Fruit fly (Drosophila melanogaster) whole organism, embryonic: Measurements from ENCODE around the gene CG4393.

ENCODE experiments used
- Ada2b ChIP-seq: fragments of 200-800 bp; sonication (Bioruptor generic); IDR thresholded peaks from 2 replicates; pipeline ENCODE4 v1.3.6; 2022; ENCODE audit warnings: missing biosample characterization, missing genetic modification characterization
- BEAF-32 ChIP-seq: fragments of 200-800 bp; sonication (Bioruptor generic); optimal IDR thresholded peaks from 3 replicates; lab custom pipeline; 2017; ENCODE audit warnings: missing biosample characterization, missing genetic modification characterization, mild to moderate bottlenecking, moderate library complexity, missing genetic modification reagents
- CG10654 ChIP-seq: fragments of 200-800 bp; sonication (Bioruptor generic); optimal IDR thresholded peaks from 2 replicates; lab custom pipeline; 2016; ENCODE audit warnings: missing biosample characterization, missing genetic modification characterization
- CG12391 ChIP-seq: fragments of 200-800 bp; sonication (Bioruptor generic); optimal IDR thresholded peaks from 3 replicates; lab custom pipeline; 2018; ENCODE audit warnings: missing biosample characterization, mild to moderate bottlenecking, missing genetic modification characterization, moderate library complexity
- CG13123 ChIP-seq: fragments of 200-800 bp; sonication (Bioruptor generic); optimal IDR thresholded peaks from 2 replicates; lab custom pipeline; 2016; ENCODE audit warnings: missing biosample characterization, missing genetic modification characterization
- CG13287 ChIP-seq: fragments of 200-800 bp; sonication (Bioruptor generic); IDR thresholded peaks from 2 replicates; pipeline ENCODE4 v1.3.6; 2022; ENCODE audit warnings: missing biosample characterization, missing genetic modification characterization; ENCODE audit not compliant: partially characterized antibody
- CG13296 ChIP-seq: fragments of 200-800 bp; sonication (Bioruptor generic); optimal IDR thresholded peaks from 3 replicates; lab custom pipeline; 2018; ENCODE audit warnings: missing biosample characterization, mild to moderate bottlenecking, missing genetic modification characterization
- CG14710 ChIP-seq: fragments of 200-800 bp; sonication (Bioruptor generic); optimal IDR thresholded peaks from 3 replicates; lab custom pipeline; 2019; ENCODE audit warnings: missing biosample characterization, mild to moderate bottlenecking, missing genetic modification characterization, moderate library complexity
- CG1647 ChIP-seq: fragments of 200-800 bp; sonication (Bioruptor generic); optimal IDR thresholded peaks from 3 replicates; lab custom pipeline; 2016; ENCODE audit warnings: missing biosample characterization, missing genetic modification characterization
- CG16813 ChIP-seq: fragments of 200-800 bp; sonication (Bioruptor generic); IDR thresholded peaks from 3 replicates; pipeline ENCODE4 v1.3.6; 2022; ENCODE audit warnings: missing biosample characterization, missing genetic modification characterization; ENCODE audit not compliant: partially characterized antibody
- CG17359 ChIP-seq: fragments of 200-800 bp; sonication (Bioruptor generic); optimal IDR thresholded peaks from 3 replicates; lab custom pipeline; 2018; ENCODE audit warnings: missing biosample characterization, mild to moderate bottlenecking, missing genetic modification characterization, moderate library complexity
- CG1832 ChIP-seq: fragments of 200-800 bp; sonication (Bioruptor generic); optimal IDR thresholded peaks from 2 replicates; lab custom pipeline; 2017; ENCODE audit warnings: missing biosample characterization, mild to moderate bottlenecking, missing genetic modification characterization, inconsistent platforms
- CG2116 ChIP-seq: fragments of 200-800 bp; sonication (Bioruptor generic); optimal IDR thresholded peaks from 3 replicates; lab custom pipeline; 2018; ENCODE audit warnings: missing biosample characterization, mild to moderate bottlenecking, missing genetic modification characterization
- CG2120 ChIP-seq: fragments of 200-800 bp; sonication (Bioruptor generic); optimal IDR thresholded peaks from 3 replicates; lab custom pipeline; 2016; ENCODE audit warnings: missing biosample characterization, missing genetic modification characterization
- CG2712 ChIP-seq: fragments of 200-800 bp; optimal IDR thresholded peaks from 3 replicates; lab custom pipeline; 2019; ENCODE audit warnings: missing biosample characterization, mild to moderate bottlenecking, missing genetic modification characterization, moderate library complexity
- CG34224 ChIP-seq: fragments of 200-800 bp; sonication (Bioruptor generic); IDR thresholded peaks from 3 replicates; pipeline ENCODE4 v1.3.6; 2022; ENCODE audit warnings: missing biosample characterization, missing genetic modification characterization; ENCODE audit not compliant: partially characterized antibody
- CG3838 ChIP-seq: fragments of 200-800 bp; sonication (Bioruptor generic); optimal IDR thresholded peaks from 3 replicates; lab custom pipeline; 2016; ENCODE audit warnings: missing biosample characterization, missing genetic modification characterization
- CG4328 ChIP-seq: fragments of 200-800 bp; sonication (Bioruptor generic); optimal IDR thresholded peaks from 3 replicates; lab custom pipeline; 2017; ENCODE audit warnings: missing biosample characterization, missing genetic modification reagents, missing genetic modification characterization
- CG43689 ChIP-seq: fragments of 200-800 bp; sonication (Bioruptor generic); IDR thresholded peaks from 2 replicates; pipeline ENCODE4 v1.3.6; 2022; ENCODE audit warnings: missing biosample characterization, missing genetic modification characterization
- CG4854 ChIP-seq: fragments of 200-800 bp; sonication (Bioruptor generic); optimal IDR thresholded peaks from 2 replicates; lab custom pipeline; 2016; ENCODE audit warnings: missing biosample characterization, missing genetic modification characterization, inconsistent platforms
- CG5953 ChIP-seq: fragments of 200-800 bp; sonication (Bioruptor generic); IDR thresholded peaks from 2 replicates; pipeline ENCODE4 v1.3.6; 2022; ENCODE audit warnings: missing biosample characterization, missing genetic modification characterization
- CG6654 ChIP-seq: fragments of 200-800 bp; sonication (Bioruptor generic); optimal IDR thresholded peaks from 2 replicates; lab custom pipeline; 2017; ENCODE audit warnings: missing biosample characterization, mild to moderate bottlenecking, missing genetic modification characterization
- CG7271 ChIP-seq: fragments of 200-800 bp; sonication (Bioruptor generic); optimal IDR thresholded peaks from 2 replicates; lab custom pipeline; 2018; ENCODE audit warnings: missing biosample characterization, mild to moderate bottlenecking, missing genetic modification characterization, moderate library complexity
- CG7839 ChIP-seq: fragments of 200-800 bp; sonication (Bioruptor generic); optimal IDR thresholded peaks from 3 replicates; lab custom pipeline; 2018; ENCODE audit warnings: missing biosample characterization, mild to moderate bottlenecking, missing genetic modification characterization, moderate library complexity
- CG7928 ChIP-seq: fragments of 200-800 bp; sonication (Bioruptor generic); optimal IDR thresholded peaks from 2 replicates; lab custom pipeline; 2017; ENCODE audit warnings: missing biosample characterization, mild to moderate bottlenecking, missing genetic modification characterization
- Camta ChIP-seq: fragments of 200-800 bp; sonication (Bioruptor generic); optimal IDR thresholded peaks from 2 replicates; lab custom pipeline; 2016; ENCODE audit warnings: missing biosample characterization, missing genetic modification characterization
- Doc2 ChIP-seq: fragments of 200-800 bp; sonication (Bioruptor generic); IDR thresholded peaks from 2 replicates; pipeline ENCODE4 v1.3.6; 2022; ENCODE audit warnings: missing biosample characterization, missing genetic modification characterization
- E2f1 ChIP-seq: fragments of 200-800 bp; sonication (Bioruptor generic); IDR thresholded peaks from 2 replicates; pipeline ENCODE4 v1.3.6; 2022; ENCODE audit warnings: missing biosample characterization, missing genetic modification characterization
- Ets97D ChIP-seq: fragments of 200-800 bp; sonication (Bioruptor generic); optimal IDR thresholded peaks from 3 replicates; lab custom pipeline; 2016; ENCODE audit warnings: missing biosample characterization, missing genetic modification characterization
- Hey ChIP-seq: fragments of 200-800 bp; sonication (Bioruptor generic); optimal IDR thresholded peaks from 3 replicates; lab custom pipeline; 2018; ENCODE audit warnings: missing biosample characterization, mild to moderate bottlenecking, missing genetic modification characterization
- Hr39 ChIP-seq: fragments of >200 bp; optimal IDR thresholded peaks from 2 replicates; lab custom pipeline; 2017
- Kr ChIP-seq: fragments of 200-800 bp; sonication (Bioruptor generic); optimal IDR thresholded peaks from 2 replicates; lab custom pipeline; 2017; ENCODE audit warnings: missing biosample characterization, mild to moderate bottlenecking, missing genetic modification characterization
- Neu2 ChIP-seq: fragments of 200-800 bp; sonication (Bioruptor generic); optimal IDR thresholded peaks from 3 replicates; lab custom pipeline; 2016; ENCODE audit warnings: missing biosample characterization, missing genetic modification characterization, borderline replicate concordance
- Oaz ChIP-seq: fragments of 200-800 bp; sonication (Bioruptor generic); IDR thresholded peaks from 2 replicates; pipeline ENCODE4 v1.3.6; 2022; ENCODE audit warnings: missing biosample characterization, missing genetic modification characterization
- PHDP ChIP-seq: fragments of 200-800 bp; sonication (Bioruptor generic); optimal IDR thresholded peaks from 3 replicates; lab custom pipeline; 2018; ENCODE audit warnings: missing biosample characterization, mild to moderate bottlenecking, missing genetic modification characterization, moderate library complexity
- Side ChIP-seq: fragments of 200-800 bp; sonication (Bioruptor generic); optimal IDR thresholded peaks from 2 replicates; lab custom pipeline; 2016; ENCODE audit warnings: missing biosample characterization, missing genetic modification characterization
- Sox102F ChIP-seq: fragments of 200-800 bp; sonication (Bioruptor generic); optimal IDR thresholded peaks from 2 replicates; lab custom pipeline; 2018; ENCODE audit warnings: missing biosample characterization, mild to moderate bottlenecking, missing genetic modification characterization, moderate library complexity
- ato ChIP-seq: fragments of 200-800 bp; sonication (Bioruptor generic); IDR thresholded peaks from 2 replicates; pipeline ENCODE4 v1.3.6; 2022; ENCODE audit warnings: missing biosample characterization, missing genetic modification characterization; ENCODE audit not compliant: partially characterized antibody
- crp ChIP-seq, 2 experiments: fragments of 200-800 bp; sonication (Bioruptor generic); optimal IDR thresholded peaks; 2 replicates in 1 of 2; 3 replicates in 1 of 2; lab custom pipeline; 2017; ENCODE audit warnings: missing biosample characterization in 2 of 2, missing genetic modification characterization in 2 of 2, mild to moderate bottlenecking in 1 of 2, moderate library complexity in 1 of 2
- danr ChIP-seq: fragments of 200-800 bp; sonication (Bioruptor generic); IDR thresholded peaks from 2 replicates; pipeline ENCODE4 v1.3.6; 2022; ENCODE audit warnings: missing biosample characterization, missing genetic modification characterization
- dmrt11E ChIP-seq: fragments of 200-800 bp; sonication (Bioruptor generic); optimal IDR thresholded peaks from 3 replicates; lab custom pipeline; 2018; ENCODE audit warnings: missing biosample characterization, mild to moderate bottlenecking, missing genetic modification characterization, moderate library complexity
- eyg ChIP-seq: fragments of 200-800 bp; sonication (Bioruptor generic); optimal IDR thresholded peaks from 3 replicates; lab custom pipeline; 2016; ENCODE audit warnings: missing biosample characterization, missing genetic modification characterization
- jumu ChIP-seq: fragments of 200-800 bp; sonication (Bioruptor generic); optimal IDR thresholded peaks from 3 replicates; lab custom pipeline; 2016; ENCODE audit warnings: missing biosample characterization, missing genetic modification characterization
- knrl ChIP-seq: fragments of 200-800 bp; sonication (Bioruptor generic); IDR thresholded peaks from 3 replicates; pipeline ENCODE4 v1.3.6; 2022; ENCODE audit warnings: missing biosample characterization, missing genetic modification characterization; ENCODE audit not compliant: partially characterized antibody
- maf-S ChIP-seq: fragments of 200-800 bp; sonication (Bioruptor generic); optimal IDR thresholded peaks from 2 replicates; lab custom pipeline; 2016; ENCODE audit warnings: missing biosample characterization, missing genetic modification characterization
- nom ChIP-seq: fragments of 200-800 bp; sonication (Bioruptor generic); optimal IDR thresholded peaks from 2 replicates; lab custom pipeline; 2017; ENCODE audit warnings: missing biosample characterization, missing genetic modification characterization, mild to moderate bottlenecking, moderate library complexity, missing genetic modification reagents
- psq ChIP-seq: fragments of 200-800 bp; sonication (Bioruptor generic); optimal IDR thresholded peaks from 2 replicates; lab custom pipeline; 2017; ENCODE audit warnings: missing biosample characterization, missing genetic modification characterization
- tna ChIP-seq: fragments of 200-800 bp; sonication (Bioruptor generic); IDR thresholded peaks from 2 replicates; pipeline ENCODE4 v1.3.6; 2022; ENCODE audit warnings: missing biosample characterization, missing genetic modification characterization; ENCODE audit not compliant: partially characterized antibody
- wek ChIP-seq: fragments of 200-800 bp; sonication (Bioruptor generic); optimal IDR thresholded peaks from 3 replicates; lab custom pipeline; 2018; ENCODE audit warnings: missing biosample characterization, mild to moderate bottlenecking, missing genetic modification characterization, moderate library complexity

Gene CG4393

dm6 chr3R:23363515-23364124 is 21.0 kb downstream of the CG4393 start, which contains the start of gene CG4408 (continued):
- TF ChIP-seq CG12391 (tag; lab: Kevin White, UChicago) (peak; percentile 10), tna (GFP tag; lab: Robert Waterston, UW) (no peak), Oaz (GFP tag; lab: Robert Waterston, UW) (no peak), CG13287 (GFP tag; lab: Robert Waterston, UW) (no peak), Ets97D (GFP tag; lab: Kevin White, UChicago) (no peak), CG4328 (GFP tag; lab: Kevin White, UChicago) (no peak), crp (GFP tag; optimal IDR thresholded peaks at IDR 0.05; lab: Kevin White, UChicago) (no peak), CG2712 (peak; percentile 45), CG5953 (GFP tag; lab: Robert Waterston, UW) (no peak), CG34224 (no peak), Hey (tag; lab: Kevin White, UChicago) (no peak), Ada2b (peak; percentile 68), eyg (GFP tag; lab: Kevin White, UChicago) (no peak), CG7928 (no peak), wek (no peak), psq (GFP tag; lab: Kevin White, UChicago) (no peak), CG14710 (tag; lab: Kevin White, UChicago) (peak; percentile 3), CG1832 (no peak), knrl (no peak), BEAF-32 (GFP tag; lab: Kevin White, UChicago) (no peak), CG2116 (GFP tag; lab: Kevin White, UChicago) (no peak), Side (GFP tag; lab: Kevin White, UChicago) (no peak), Sox102F (peak; percentile 37), CG4854 (no peak), maf-S (GFP tag; lab: Kevin White, UChicago) (no peak), PHDP (tag; lab: Kevin White, UChicago) (peak; percentile 43), CG2120 (peak; percentile 72), CG13123 (no peak), CG7839 (tag; lab: Kevin White, UChicago) (peak; percentile 57), CG17359 (tag; lab: Kevin White, UChicago) (peak; percentile 51), jumu (GFP tag; lab: Kevin White, UChicago) (no peak), nom (GFP tag; lab: Kevin White, UChicago) (no peak), danr (GFP tag; lab: Robert Waterston, UW) (no peak), CG43689 (GFP tag; lab: Robert Waterston, UW) (0 out of 2 replicates have a peak, but pooled peaks have one; percentile 13), CG3838 (GFP tag; lab: Kevin White, UChicago) (no peak), Doc2 (GFP tag; lab: Robert Waterston, UW) (no peak), Hr39 (lab: Kevin White, UChicago) (no peak), dmrt11E (no peak), CG13296 (peak; percentile 32), E2f1 (GFP tag; lab: Robert Waterston, UW) (0 out of 2 replicates have a peak, but pooled peaks have one; percentile 16), Neu2 (no peak), CG16813 (GFP tag; lab: Robert Waterston, UW) (no peak), Kr (GFP tag; lab: Kevin White, UChicago) (no peak), Camta (GFP tag; lab: Kevin White, UChicago) (no peak), CG6654 (no peak), ato (GFP tag; lab: Robert Waterston, UW) (no peak), CG1647 (GFP tag; lab: Kevin White, UChicago) (no peak), CG10654 (GFP tag; lab: Kevin White, UChicago) (no peak), CG7271 (no peak)
